Fruit fly (Drosophila melanogaster): ENCODE measurements around the gene fy.

The fy gene

dm6 chr2L:8361204-8361952 is 41.7 kb downstream of the fy start (continued):
- TF ChIP-seq seq (GFP tag; IDR thresholded peaks at IDR 0.05) (no peak), Hand (GFP tag; optimal IDR thresholded peaks at IDR 0.05) (no peak), CG8765 (GFP tag; IDR thresholded peaks at IDR 0.05) (no peak), zf30C (GFP tag; optimal IDR thresholded peaks at IDR 0.05) (no peak), CG2120 (GFP tag; optimal IDR thresholded peaks at IDR 0.05) (peak; percentile 50), CG15269 (tag; optimal IDR thresholded peaks at IDR 0.05) (no peak), Bgb (GFP tag; IDR thresholded peaks at IDR 0.05; ENCODE audit: partially characterized antibody) (no peak), cato (GFP tag; optimal IDR thresholded peaks at IDR 0.05; ENCODE audit: borderline replicate concordance) (no peak), otp (GFP tag; IDR thresholded peaks at IDR 0.05) (no peak), HLH54F (GFP tag; optimal IDR thresholded peaks at IDR 0.05) (no peak), pan (optimal IDR thresholded peaks at IDR 0.05) (no peak), pan (GFP tag; optimal IDR thresholded peaks at IDR 0.05 in 1 of 2, IDR thresholded peaks at IDR 0.05 in 1 of 2) (no peak), Dip3 (GFP tag; optimal IDR thresholded peaks at IDR 0.05) (peak; percentile 26), Ptx1 (GFP tag; IDR thresholded peaks at IDR 0.05) (no peak), Doc3 (GFP tag; IDR thresholded peaks at IDR 0.05; ENCODE audit: partially characterized antibody) (no peak), CG7987 (GFP tag; optimal IDR thresholded peaks at IDR 0.05) (peak; percentile 2), Hr39 (optimal IDR thresholded peaks at IDR 0.05) (no peak), D19B (GFP tag; optimal IDR thresholded peaks at IDR 0.05) (no peak), CG4328 (GFP tag; optimal IDR thresholded peaks at IDR 0.05) (peak; percentile 1), kah (GFP tag; optimal IDR thresholded peaks at IDR 0.05) (no peak), Neu2 (GFP tag; optimal IDR thresholded peaks at IDR 0.05; ENCODE audit: borderline replicate concordance) (no peak), CG32767 (GFP tag; IDR thresholded peaks at IDR 0.05) (no peak), jumu (GFP tag; optimal IDR thresholded peaks at IDR 0.05) (no peak), aop (GFP tag; IDR thresholded peaks at IDR 0.05) (no peak), Max (GFP tag; optimal IDR thresholded peaks at IDR 0.05) (peak; percentile 6), hth (optimal IDR thresholded peaks at IDR 0.05) (no peak), MESR4 (GFP tag; optimal IDR thresholded peaks at IDR 0.05) (no peak), CG10543 (GFP tag; optimal IDR thresholded peaks at IDR 0.05) (no peak), CG1603 (tag; optimal IDR thresholded peaks at IDR 0.05) (no peak), Kr (GFP tag; optimal IDR thresholded peaks at IDR 0.05) (no peak), CG13624 (GFP tag; optimal IDR thresholded peaks at IDR 0.05) (no peak), CG17612 (GFP tag; IDR thresholded peaks at IDR 0.05) (no peak), Lpt (GFP tag; optimal IDR thresholded peaks at IDR 0.05) (no peak), Dip2 (GFP tag; IDR thresholded peaks at IDR 0.05) (no peak), CG3838 (GFP tag; optimal IDR thresholded peaks at IDR 0.05) (no peak), dmrt11E (tag; optimal IDR thresholded peaks at IDR 0.05) (peak; percentile 13), prd (optimal IDR thresholded peaks at IDR 0.05) (no peak), prd (GFP tag; IDR thresholded peaks at IDR 0.05) (no peak), sima (GFP tag; optimal IDR thresholded peaks at IDR 0.05) (no peak), Hr3 (GFP tag; optimal IDR thresholded peaks at IDR 0.05) (no peak), Hr78 (GFP tag; optimal IDR thresholded peaks at IDR 0.05) (no peak), CG4854 (GFP tag; optimal IDR thresholded peaks at IDR 0.05) (no peak), CG10654 (GFP tag; optimal IDR thresholded peaks at IDR 0.05) (no peak), Hmx (GFP tag; optimal IDR thresholded peaks at IDR 0.05) (peak; percentile 19), lmd (GFP tag; IDR thresholded peaks at IDR 0.05) (no peak), CG18011 (GFP tag; optimal IDR thresholded peaks at IDR 0.05) (no peak), CG10959 (GFP tag; IDR thresholded peaks at IDR 0.05) (no peak), CG1647 (GFP tag; optimal IDR thresholded peaks at IDR 0.05) (no peak), CG9876 (GFP tag; optimal IDR thresholded peaks at IDR 0.05) (no peak), CG12104 (GFP tag; optimal IDR thresholded peaks at IDR 0.05) (no peak), CG7839 (tag; optimal IDR thresholded peaks at IDR 0.05) (no peak), CG10431 (GFP tag; optimal IDR thresholded peaks at IDR 0.05) (no peak)
